Worm (Caenorhabditis elegans) whole organism, L3 larva: ENCODE data around the gene H40L08.8.

Source experiments
- ceh-16 ChIP-seq: sonication (generic microtip); optimal IDR thresholded peaks from 2 replicates; lab custom pipeline; 2017; ENCODE audit warnings: missing biosample characterization, missing genetic modification characterization
- unc-62 ChIP-seq: fragments of 150-350 bp; sonication (generic microtip); optimal IDR thresholded peaks from 4 replicates; lab custom pipeline; 2014; ENCODE audit warnings: missing biosample characterization, missing genetic modification reagents, missing genetic modification characterization

DNA sequence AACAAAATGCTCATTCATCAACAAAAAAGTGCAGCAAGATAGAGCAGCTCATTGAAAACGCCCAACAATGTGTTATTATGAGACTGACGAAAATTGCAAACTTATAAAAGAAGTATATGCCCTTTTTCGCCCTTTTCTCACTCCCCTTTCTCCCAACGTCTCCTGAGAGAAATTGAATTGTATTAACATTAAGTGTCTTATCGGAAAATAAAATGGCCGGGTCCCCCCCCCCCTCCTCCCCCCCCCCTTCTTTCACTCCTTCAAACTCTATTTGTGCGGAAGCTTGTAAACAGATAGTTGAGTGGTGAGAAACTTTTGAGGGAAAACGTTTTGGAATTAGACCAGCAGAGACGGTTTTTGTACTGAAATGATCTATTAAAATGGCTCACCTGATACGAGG is 49.3 kb upstream of the H40L08.8 start:
- TF ChIP-seq ceh-16 (no peak), unc-62 (GFP tag; lab: Kevin White, UChicago) (no peak)
